Fruit fly (Drosophila melanogaster): ENCODE results near the gene CG5500.

DNA sequence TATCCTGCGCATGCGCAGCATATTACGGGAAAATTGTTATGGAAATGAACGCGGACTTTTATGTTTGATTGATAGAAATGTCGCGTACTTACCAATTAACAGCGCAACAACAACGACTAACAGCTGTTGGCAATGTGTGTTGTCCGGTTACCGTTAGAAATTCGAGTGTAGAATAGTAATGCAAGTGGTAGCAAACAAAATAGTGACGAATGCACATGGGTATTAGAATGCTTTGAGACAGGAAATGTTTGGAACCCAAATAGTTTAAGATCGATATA, 6.5 kb downstream of the CG5500 start:
- TF ChIP-seq CTCF (optimal IDR thresholded peaks at IDR 0.05) (no peak), CG8478 (optimal IDR thresholded peaks at IDR 0.05) (no peak)
